Fruit fly (Drosophila melanogaster): Measurements from ENCODE around the gene CG6769.
A peak's percentile ranks its signal among the peaks of the same experiment; 100 is the strongest.

The CG6769 gene

dm6 chrX:17826807-17827703, 33.7 kb upstream of the CG6769 start, which contains the start of gene Socs16D (continued):
- TF ChIP-seq scrt (GFP tag; optimal IDR thresholded peaks at IDR 0.05) = peak; percentile 25
- peak; percentile 50 for TF ChIP-seq Dad (GFP tag; optimal IDR thresholded peaks at IDR 0.05)
- TF ChIP-seq otp (GFP tag; IDR thresholded peaks at IDR 0.05) = no peak
- peak; percentile 25 for TF ChIP-seq luna (GFP tag; optimal IDR thresholded peaks at IDR 0.05)
- TF ChIP-seq vvl (GFP tag; IDR thresholded peaks at IDR 0.05) = peak; percentile 41; the same call in 1 of the 2 replicates
- peak; percentile 17 to 61 for TF ChIP-seq Pdp1 (GFP tag; optimal IDR thresholded peaks at IDR 0.05)
- no peak for TF ChIP-seq CG12104 (GFP tag; optimal IDR thresholded peaks at IDR 0.05)
- no peak for TF ChIP-seq Gsc (GFP tag; IDR thresholded peaks at IDR 0.05)
- TF ChIP-seq CG10979 (tag; optimal IDR thresholded peaks at IDR 0.05) = no peak
- TF ChIP-seq Lim3 (GFP tag; IDR thresholded peaks at IDR 0.05) = no peak
- TF ChIP-seq gsb-n (tag; optimal IDR thresholded peaks at IDR 0.05) = no peak
- TF ChIP-seq esg (GFP tag; conservative IDR thresholded peaks at IDR 0.05) = no peak
- no peak for TF ChIP-seq CG17361 (GFP tag; IDR thresholded peaks at IDR 0.05)
- peak; percentile 68 for TF ChIP-seq Sin3A (optimal IDR thresholded peaks at IDR 0.05)
- no peak for TF ChIP-seq cad (GFP tag; optimal IDR thresholded peaks at IDR 0.05)
- no peak for TF ChIP-seq tio (GFP tag; optimal IDR thresholded peaks at IDR 0.05)
- TF ChIP-seq D (optimal IDR thresholded peaks at IDR 0.05) = peak; percentile 20
- no peak for TF ChIP-seq D (GFP tag; optimal IDR thresholded peaks at IDR 0.05)
- peak; percentile 29 for TF ChIP-seq CG17802 (tag; optimal IDR thresholded peaks at IDR 0.05)
- no peak for TF ChIP-seq CG10431 (GFP tag; optimal IDR thresholded peaks at IDR 0.05)
- no peak for TF ChIP-seq psq (GFP tag; optimal IDR thresholded peaks at IDR 0.05)
- TF ChIP-seq Dp (GFP tag; optimal IDR thresholded peaks at IDR 0.05) = peak; percentile 70
- no peak for TF ChIP-seq Ssrp (tag; optimal IDR thresholded peaks at IDR 0.05)
- no peak for TF ChIP-seq CG13775 (GFP tag; optimal IDR thresholded peaks at IDR 0.05)
- TF ChIP-seq btn (GFP tag; optimal IDR thresholded peaks at IDR 0.05) = no peak
- TF ChIP-seq dmrt11E (tag; optimal IDR thresholded peaks at IDR 0.05) = no peak
- TF ChIP-seq CG8359 (GFP tag; optimal IDR thresholded peaks at IDR 0.05; ENCODE audit: borderline replicate concordance) = no peak
- peak; percentile 45 for TF ChIP-seq Side (GFP tag; optimal IDR thresholded peaks at IDR 0.05)
- no peak for TF ChIP-seq emc (GFP tag; optimal IDR thresholded peaks at IDR 0.05)
- TF ChIP-seq Dek (tag; optimal IDR thresholded peaks at IDR 0.05) = peak; percentile 52
- TF ChIP-seq CG3995 (GFP tag; optimal IDR thresholded peaks at IDR 0.05) = peak; percentile 53

dm6 chrX:17828298-17829033, 32.3 kb upstream of the CG6769 start:
- TF ChIP-seq gt (GFP tag; IDR thresholded peaks at IDR 0.05) (no peak), CG31388 (GFP tag; optimal IDR thresholded peaks at IDR 0.05) (no peak), HmgD (GFP tag; optimal IDR thresholded peaks at IDR 0.05) (no peak), ci (GFP tag; IDR thresholded peaks at IDR 0.05) (0 out of 3 replicates have a peak, but pooled peaks have one; percentile 39), klu (GFP tag; IDR thresholded peaks at IDR 0.05) (no peak), kah (GFP tag; optimal IDR thresholded peaks at IDR 0.05) (peak; percentile 30), CG4360 (GFP tag; IDR thresholded peaks at IDR 0.05) (peak; percentile 71; the same call in 1 of the 2 replicates), sd (tag; optimal IDR thresholded peaks at IDR 0.05) (peak; percentile 94), Hmr (GFP tag; optimal IDR thresholded peaks at IDR 0.05) (no peak), Ets65A (GFP tag) (peak; percentile 60), tap (tag; optimal IDR thresholded peaks at IDR 0.05) (no peak), Blimp-1 (GFP tag; optimal IDR thresholded peaks at IDR 0.05) (peak; percentile 78), CG1832 (GFP tag; optimal IDR thresholded peaks at IDR 0.05) (peak; percentile 42), sens (GFP tag) (peak; percentile 8), crol (GFP tag; IDR thresholded peaks at IDR 0.05) (peak; percentile 24; the same call in 1 of the 2 replicates), lmd (GFP tag; IDR thresholded peaks at IDR 0.05) (no peak)

Data from whole organism, embryonic.